Worm (Caenorhabditis elegans) whole organism, early embryonic: ENCODE results near the gene pinn-1.

Experiments
- aly-1 ChIP-seq: sonication (generic microtip); optimal IDR thresholded peaks from 2 replicates; lab custom pipeline; 2016; ENCODE audit warnings: missing genetic modification characterization, missing compliant biosample characterization
- ama-1 ChIP-seq: fragments of 150-350 bp; optimal IDR thresholded peaks from 2 replicates; lab custom pipeline; 2014
- flt-1 ChIP-seq: fragments of 200-800 bp; sonication (Bioruptor generic); IDR thresholded peaks from 2 replicates; pipeline ENCODE4 v1.3.6; 2022; ENCODE audit warnings: missing genetic modification characterization, missing compliant biosample characterization
- pes-1 ChIP-seq: fragments of 200-800 bp; sonication (Bioruptor generic); IDR thresholded peaks from 2 replicates; pipeline ENCODE4 v1.3.6; 2022; ENCODE audit warnings: missing genetic modification reagents, missing genetic modification characterization, missing compliant biosample characterization
- sea-1 ChIP-seq: fragments of 200-800 bp; sonication (Bioruptor generic); conservative IDR thresholded peaks from 2 replicates; pipeline ENCODE4 v1.3.6; 2022; ENCODE audit warnings: missing genetic modification characterization, missing compliant biosample characterization
- tbx-37 ChIP-seq: fragments of 200-800 bp; sonication (Bioruptor generic); conservative IDR thresholded peaks from 2 replicates; pipeline ENCODE4 v1.3.6; 2022; ENCODE audit warnings: missing genetic modification reagents, missing genetic modification characterization, missing compliant biosample characterization

DNA sequence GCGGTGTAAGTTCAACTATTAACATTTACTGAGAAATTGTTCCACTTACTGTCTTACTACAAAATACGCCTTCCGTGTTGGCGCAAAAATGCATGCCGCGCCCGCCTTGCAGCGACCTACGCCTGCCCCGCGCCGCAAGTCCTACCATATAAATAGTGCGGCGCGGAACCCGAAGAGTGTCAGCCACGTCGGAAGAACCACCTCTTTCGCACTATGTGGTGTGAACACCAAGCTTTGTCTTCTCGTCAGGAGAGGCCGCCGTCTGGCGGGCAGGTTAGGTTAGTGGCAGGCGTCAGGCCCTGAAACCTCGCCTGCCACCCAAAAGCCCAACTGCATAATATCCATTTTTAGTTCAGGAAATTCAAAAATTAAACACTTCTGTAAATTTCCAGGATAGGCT, 23.5 kb downstream of the pinn-1 start:
- no peak for TF ChIP-seq ama-1
- TF ChIP-seq sea-1: no peak
- no peak for TF ChIP-seq tbx-37
- no peak for TF ChIP-seq aly-1 (tag; lab: Kevin White, UChicago)
- TF ChIP-seq pes-1 (GFP tag; lab: Robert Waterston, UW): no peak
- no peak for TF ChIP-seq flt-1
